Worm (Caenorhabditis elegans) whole organism, L4/young adult: ENCODE measurements around the gene stdh-3.

ENCODE experiments used
- W03F9.2 ChIP-seq: fragments of 150-350 bp; optimal IDR thresholded peaks from 2 replicates; lab custom pipeline; 2014; ENCODE audit warnings: missing biosample characterization, missing genetic modification characterization
- dao-5 ChIP-seq: sonication (generic microtip); optimal IDR thresholded peaks from 2 replicates; lab custom pipeline; 2016; ENCODE audit warnings: missing genotype, missing genetic modification characterization, moderate library complexity, missing compliant biosample characterization

ce11 chrV:13862505-13862904, 41.9 kb upstream of the stdh-3 start, which contains the start of gene srx-137:
- TF ChIP-seq dao-5 (tag; lab: Kevin White, UChicago) = no peak
- TF ChIP-seq W03F9.2 = no peak
